Worm (Caenorhabditis elegans): ENCODE measurements around the gene Y60C6A.3.

DNA sequence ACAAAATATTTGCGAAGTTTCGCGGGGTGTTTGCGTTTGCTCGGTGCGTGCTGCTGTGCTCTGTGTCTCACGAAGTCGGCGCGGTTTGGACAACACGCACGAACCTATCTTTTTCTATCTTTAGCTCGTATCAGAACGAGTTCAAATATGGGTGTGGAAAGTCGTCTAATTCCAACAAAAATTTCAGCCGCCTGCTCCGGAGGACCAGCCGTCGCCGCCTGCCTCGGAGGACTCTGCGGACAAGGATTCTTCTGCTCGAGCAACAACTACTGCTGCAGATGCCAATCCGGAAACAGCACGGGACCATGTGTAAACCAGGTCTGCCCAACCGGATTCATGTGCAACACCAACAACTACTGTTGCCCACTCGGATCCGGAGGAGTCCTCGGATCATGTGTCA lies 16.3 kb downstream of the Y60C6A.3 start:
- TF ChIP-seq lsy-2 (tag; optimal IDR thresholded peaks at IDR 0.05) (no peak), unc-39 (tag; optimal IDR thresholded peaks at IDR 0.05) (no peak), nhr-28 (tag; optimal IDR thresholded peaks at IDR 0.05) (no peak), nhr-237 (tag; optimal IDR thresholded peaks at IDR 0.05) (no peak), ham-2 (GFP tag; optimal IDR thresholded peaks at IDR 0.05) (no peak), mls-2 (tag; optimal IDR thresholded peaks at IDR 0.05) (no peak), bed-3 (GFP tag; optimal IDR thresholded peaks at IDR 0.05) (no peak), mep-1 (tag; optimal IDR thresholded peaks at IDR 0.05) (no peak), lin-32 (GFP tag; optimal IDR thresholded peaks at IDR 0.05) (no peak), nhr-12 (tag; optimal IDR thresholded peaks at IDR 0.05) (no peak)
